Fruit fly (Drosophila melanogaster): ENCODE measurements around the gene CG43702.

The CG43702 gene

DNA sequence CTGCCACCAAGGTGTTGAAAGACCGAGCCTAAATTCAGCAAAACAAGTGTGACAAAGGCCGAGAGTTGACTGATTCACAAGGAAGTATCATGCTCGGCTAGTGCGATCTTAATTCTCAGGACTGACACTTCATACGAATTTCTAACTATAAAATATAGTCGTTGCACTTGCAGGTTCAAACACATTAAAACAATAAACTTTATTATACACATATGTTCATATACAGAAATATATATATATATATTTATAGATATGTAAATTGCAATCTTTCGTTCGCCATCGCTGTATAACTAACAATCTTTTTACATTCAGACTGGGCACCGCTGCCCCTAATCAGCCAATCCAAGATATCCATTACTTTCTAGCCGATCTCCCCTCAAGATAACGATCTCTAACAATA is 28.0 kb upstream of the CG43702 start, which contains the start of gene CG9389:
TSS of gene CG9389 (minus strand) at position 101 of the 400 bp plus-strand sequence.
- TF ChIP-seq cnc (optimal IDR thresholded peaks at IDR 0.05), result no peak

DNA sequence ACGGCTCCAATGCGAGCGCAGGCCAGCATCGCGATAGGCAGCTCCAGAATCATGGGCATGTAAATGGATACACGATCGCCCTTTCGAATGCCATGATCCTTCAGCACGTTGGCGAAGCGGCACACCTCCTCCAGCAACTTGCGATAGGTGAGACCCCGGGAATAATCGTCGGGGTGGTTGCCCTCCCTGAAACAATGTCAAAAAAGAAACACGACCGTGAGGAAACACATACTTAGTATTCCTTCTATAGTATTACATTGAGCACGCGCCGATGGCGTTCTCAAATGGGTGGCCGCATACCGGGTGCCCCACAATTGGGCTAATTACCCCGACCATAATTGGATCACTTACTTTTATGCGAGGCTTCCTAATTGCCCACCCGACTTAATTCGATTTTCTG is 25.0 kb upstream of the CG43702 start:
- TF ChIP-seq ovo (GFP tag; optimal IDR thresholded peaks at IDR 0.05), result no peak
- TF ChIP-seq CG1620 (GFP tag; optimal IDR thresholded peaks at IDR 0.05), result no peak
- TF ChIP-seq CG7101 (tag; optimal IDR thresholded peaks at IDR 0.05), result peak; percentile 5

DNA sequence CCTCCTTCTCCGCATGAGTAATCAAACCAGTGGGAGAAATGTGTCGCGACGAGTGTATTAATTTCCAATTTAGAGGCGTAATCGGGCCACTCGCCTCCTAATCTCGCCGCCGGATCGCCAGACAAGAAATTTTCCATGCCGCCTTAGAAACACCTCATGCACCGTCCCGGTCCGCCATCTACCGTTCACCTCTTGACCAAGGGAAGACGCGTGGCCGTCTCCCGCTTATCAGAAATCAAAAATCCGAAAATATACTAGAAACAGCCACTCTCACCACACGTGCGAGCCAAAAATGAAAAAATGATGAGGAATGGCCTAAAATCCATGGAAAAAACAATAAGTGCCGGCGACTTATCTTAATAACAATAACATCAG is 22.6 kb upstream of the CG43702 start:
- no peak for TF ChIP-seq Crg-1 (GFP tag; optimal IDR thresholded peaks at IDR 0.05)
- no peak for TF ChIP-seq CG12768 (GFP tag; optimal IDR thresholded peaks at IDR 0.05)
- no peak for TF ChIP-seq pad (GFP tag; optimal IDR thresholded peaks at IDR 0.05)
- no peak for TF ChIP-seq bab1 (GFP tag; optimal IDR thresholded peaks at IDR 0.05)
- no peak for TF ChIP-seq CG11617 (GFP tag; optimal IDR thresholded peaks at IDR 0.05)
- TF ChIP-seq CG5204 (GFP tag; optimal IDR thresholded peaks at IDR 0.05), result no peak
- TF ChIP-seq tj (GFP tag; optimal IDR thresholded peaks at IDR 0.05), result no peak
- no peak for TF ChIP-seq cnc (optimal IDR thresholded peaks at IDR 0.05)
- TF ChIP-seq toe (GFP tag; optimal IDR thresholded peaks at IDR 0.05), result no peak
- TF ChIP-seq Hr96 (GFP tag; optimal IDR thresholded peaks at IDR 0.05), result no peak
- TF ChIP-seq ovo (GFP tag; optimal IDR thresholded peaks at IDR 0.05), result no peak
- no peak for TF ChIP-seq CG33017 (tag; optimal IDR thresholded peaks at IDR 0.05)
- no peak for TF ChIP-seq CG7045 (GFP tag; optimal IDR thresholded peaks at IDR 0.05)

DNA sequence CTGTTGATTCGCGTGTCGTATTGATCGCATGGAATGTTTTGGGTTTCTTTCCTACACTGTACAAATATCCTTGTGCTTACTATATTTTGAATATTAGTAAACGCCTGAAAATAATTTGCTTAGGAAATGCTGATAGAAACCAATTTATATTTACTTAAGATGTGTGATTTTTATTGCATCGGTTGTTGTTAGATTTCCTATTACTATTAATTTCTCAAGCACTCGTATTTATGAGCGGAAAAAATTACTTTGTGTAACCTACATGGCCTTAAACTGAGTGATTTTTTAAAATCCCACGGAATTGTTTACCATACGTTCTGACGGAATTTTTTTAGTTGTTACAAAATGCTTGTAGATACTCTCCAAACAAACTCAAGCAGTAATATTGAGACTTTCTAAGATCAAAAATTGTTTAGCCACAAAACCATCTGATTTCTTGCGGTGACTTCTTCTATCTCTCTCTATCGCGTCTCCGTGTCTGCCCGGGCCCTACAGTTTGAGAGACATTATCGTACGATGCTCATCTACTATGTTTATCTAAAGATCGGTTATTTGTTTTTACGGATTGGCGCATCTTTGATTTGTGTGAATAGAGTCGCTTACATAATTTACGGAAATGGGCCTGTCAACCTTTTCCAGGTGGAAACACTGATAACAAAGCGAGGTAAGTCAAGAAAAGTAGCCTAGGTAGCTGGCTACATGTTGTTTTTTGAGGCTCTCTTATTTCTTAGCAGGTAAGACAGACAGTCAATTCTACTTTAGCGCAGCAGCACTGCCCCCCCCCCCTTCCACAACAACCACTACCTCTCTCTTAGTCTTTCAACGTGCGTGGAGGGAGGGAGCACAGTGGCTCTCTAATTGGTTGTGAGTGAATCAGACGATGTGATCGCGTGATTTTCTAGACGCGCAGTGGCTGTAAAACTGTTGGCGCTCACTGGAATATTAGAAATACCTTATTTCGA is 21.9 kb upstream of the CG43702 start:
- TF ChIP-seq CG14711 (tag; optimal IDR thresholded peaks at IDR 0.05) (peak; percentile 55), toe (GFP tag; optimal IDR thresholded peaks at IDR 0.05) (peak; percentile 28), Mnt (GFP tag; optimal IDR thresholded peaks at IDR 0.05) (no peak), ovo (GFP tag; optimal IDR thresholded peaks at IDR 0.05) (peak; percentile 46), CG7101 (tag; optimal IDR thresholded peaks at IDR 0.05) (peak; percentile 52), Clk (GFP tag; optimal IDR thresholded peaks at IDR 0.05) (no peak), cnc (optimal IDR thresholded peaks at IDR 0.05) (no peak), Crg-1 (GFP tag; optimal IDR thresholded peaks at IDR 0.05) (no peak), pad (GFP tag; optimal IDR thresholded peaks at IDR 0.05) (peak; percentile 46), CG5204 (GFP tag; optimal IDR thresholded peaks at IDR 0.05) (no peak), kay (GFP tag; ENCODE audit: borderline replicate concordance) (no peak), bab1 (GFP tag; optimal IDR thresholded peaks at IDR 0.05) (peak; percentile 78), tj (GFP tag; optimal IDR thresholded peaks at IDR 0.05) (peak; percentile 23), CG11617 (GFP tag; optimal IDR thresholded peaks at IDR 0.05) (no peak), Hr96 (GFP tag; optimal IDR thresholded peaks at IDR 0.05) (no peak), CG12768 (GFP tag; optimal IDR thresholded peaks at IDR 0.05) (peak; percentile 62), CG7045 (GFP tag; optimal IDR thresholded peaks at IDR 0.05) (peak; percentile 56), cic (GFP tag; optimal IDR thresholded peaks at IDR 0.05) (no peak), CG33017 (tag; optimal IDR thresholded peaks at IDR 0.05) (no peak), CG1620 (GFP tag; optimal IDR thresholded peaks at IDR 0.05) (peak; percentile 9)

DNA sequence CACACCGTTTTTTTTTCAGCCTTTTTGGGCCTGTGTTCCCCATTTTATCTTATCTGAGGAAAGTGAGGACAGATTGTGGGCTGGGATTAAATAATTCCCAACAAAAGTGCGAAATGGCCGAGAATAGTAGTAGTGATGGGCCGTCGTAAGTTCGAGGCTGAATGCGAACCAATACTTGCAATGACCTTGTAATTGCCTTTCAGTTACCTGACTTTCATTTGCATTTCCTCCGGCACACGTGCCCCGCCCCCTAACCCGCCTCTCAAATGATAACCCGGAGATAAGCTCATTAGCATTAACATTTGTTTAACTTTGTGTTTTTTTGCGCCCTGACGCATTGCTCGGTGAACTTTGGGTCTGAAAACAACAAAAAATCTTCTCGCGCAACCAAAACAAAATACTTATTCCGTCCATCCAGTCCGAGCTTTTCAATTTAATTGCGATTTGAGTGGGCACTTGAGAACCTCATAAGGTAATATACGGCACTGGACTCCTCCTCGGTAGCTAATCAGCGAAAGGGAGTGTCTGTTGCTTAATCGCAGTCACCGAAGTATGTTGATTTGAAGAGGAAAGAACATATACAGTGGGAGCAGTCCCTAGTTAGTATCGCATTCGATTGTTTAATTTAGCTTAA is 20.5 kb upstream of the CG43702 start:
- TF ChIP-seq kay (GFP tag; ENCODE audit: borderline replicate concordance), result no peak
- TF ChIP-seq cnc (optimal IDR thresholded peaks at IDR 0.05), result no peak
- no peak for TF ChIP-seq CG7101 (tag; optimal IDR thresholded peaks at IDR 0.05)
- TF ChIP-seq CG12768 (GFP tag; optimal IDR thresholded peaks at IDR 0.05), result peak; percentile 56
- peak; percentile 66 for TF ChIP-seq cic (GFP tag; optimal IDR thresholded peaks at IDR 0.05)
- TF ChIP-seq CG14711 (tag; optimal IDR thresholded peaks at IDR 0.05), result no peak
- no peak for TF ChIP-seq Hr96 (GFP tag; optimal IDR thresholded peaks at IDR 0.05)
- no peak for TF ChIP-seq CG1620 (GFP tag; optimal IDR thresholded peaks at IDR 0.05)
- no peak for TF ChIP-seq CG11617 (GFP tag; optimal IDR thresholded peaks at IDR 0.05)
- no peak for TF ChIP-seq ovo (GFP tag; optimal IDR thresholded peaks at IDR 0.05)
- TF ChIP-seq Clk (GFP tag; optimal IDR thresholded peaks at IDR 0.05), result no peak
- TF ChIP-seq Mnt (GFP tag; optimal IDR thresholded peaks at IDR 0.05), result peak; percentile 24
- TF ChIP-seq CG5204 (GFP tag; optimal IDR thresholded peaks at IDR 0.05), result no peak
- no peak for TF ChIP-seq Crg-1 (GFP tag; optimal IDR thresholded peaks at IDR 0.05)
- TF ChIP-seq bab1 (GFP tag; optimal IDR thresholded peaks at IDR 0.05), result no peak
- TF ChIP-seq toe (GFP tag; optimal IDR thresholded peaks at IDR 0.05), result no peak
- TF ChIP-seq tj (GFP tag; optimal IDR thresholded peaks at IDR 0.05), result no peak
- no peak for TF ChIP-seq CG7045 (GFP tag; optimal IDR thresholded peaks at IDR 0.05)
- no peak for TF ChIP-seq pad (GFP tag; optimal IDR thresholded peaks at IDR 0.05)

DNA sequence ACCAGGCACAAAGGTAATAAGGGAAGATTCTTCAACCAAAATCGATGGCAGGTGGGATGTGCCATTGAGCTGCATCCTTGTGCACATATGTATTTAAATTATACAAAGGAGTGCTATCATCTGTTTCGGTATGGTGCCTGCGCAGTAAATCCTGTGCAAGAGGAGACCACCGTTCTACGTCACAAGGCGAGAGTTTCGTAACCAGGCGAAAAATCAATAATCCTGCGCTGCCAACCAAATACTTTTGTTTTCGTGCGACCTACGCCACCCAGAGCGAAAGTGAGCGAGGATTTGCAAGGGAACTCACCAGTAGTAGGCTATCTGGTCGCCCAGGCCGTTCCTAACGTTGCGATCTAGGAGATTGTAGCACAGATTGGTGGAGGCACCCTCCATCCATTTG is 19.3 kb upstream of the CG43702 start:
- TF ChIP-seq pad (GFP tag; optimal IDR thresholded peaks at IDR 0.05) (no peak), CG5204 (GFP tag; optimal IDR thresholded peaks at IDR 0.05) (no peak), CG7101 (tag; optimal IDR thresholded peaks at IDR 0.05) (no peak), cic (GFP tag; optimal IDR thresholded peaks at IDR 0.05) (no peak)
